Worm (Caenorhabditis elegans): ENCODE results near the gene dhs-22.

DNA sequence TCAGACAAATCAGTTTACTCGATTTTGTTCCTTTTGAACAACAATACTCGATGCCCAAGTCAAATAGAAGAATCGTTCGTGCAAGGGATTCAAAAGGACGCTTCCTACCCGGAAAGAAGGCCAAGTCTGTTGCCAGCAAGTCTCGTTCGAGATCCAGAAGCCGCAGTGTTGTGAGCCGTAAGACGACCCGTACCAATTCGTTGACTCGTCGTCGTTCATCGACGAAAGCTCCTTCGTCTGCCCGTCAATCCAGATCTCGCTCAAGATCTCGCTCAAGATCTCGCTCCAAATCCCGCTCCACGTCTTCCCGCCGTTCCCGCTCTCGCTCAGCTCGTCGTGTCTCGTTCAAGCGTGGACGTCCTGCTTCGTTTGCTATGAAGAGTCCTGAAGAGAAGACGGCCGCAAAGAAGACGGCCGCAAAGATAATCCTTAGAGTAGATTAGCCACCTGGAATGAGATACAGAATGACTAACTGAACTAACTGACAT, 39.4 kb upstream of the dhs-22 start, which contains the start of gene F08H9.2:
- TF ChIP-seq tbx-2 (tag; optimal IDR thresholded peaks at IDR 0.05) (no peak), skn-1 (tag; optimal IDR thresholded peaks at IDR 0.05) (no peak), zag-1 (tag; optimal IDR thresholded peaks at IDR 0.05) (no peak), elt-2 (tag; optimal IDR thresholded peaks at IDR 0.05) (no peak), fos-1 (tag; optimal IDR thresholded peaks at IDR 0.05) (no peak), nhr-23 (tag; optimal IDR thresholded peaks at IDR 0.05) (no peak), elt-1 (tag; optimal IDR thresholded peaks at IDR 0.05) (no peak), ceh-82 (tag; optimal IDR thresholded peaks at IDR 0.05) (no peak), snpc-4 (tag; optimal IDR thresholded peaks at IDR 0.05) (no peak), lin-39 (tag; optimal IDR thresholded peaks at IDR 0.05) (no peak), nhr-43 (tag; optimal IDR thresholded peaks at IDR 0.05; ENCODE audit: poor library complexity, severe bottlenecking) (no peak), ZK546.5 (tag; optimal IDR thresholded peaks at IDR 0.05) (no peak)
